Worm (Caenorhabditis elegans): ENCODE results near the gene eat-3.

DNA sequence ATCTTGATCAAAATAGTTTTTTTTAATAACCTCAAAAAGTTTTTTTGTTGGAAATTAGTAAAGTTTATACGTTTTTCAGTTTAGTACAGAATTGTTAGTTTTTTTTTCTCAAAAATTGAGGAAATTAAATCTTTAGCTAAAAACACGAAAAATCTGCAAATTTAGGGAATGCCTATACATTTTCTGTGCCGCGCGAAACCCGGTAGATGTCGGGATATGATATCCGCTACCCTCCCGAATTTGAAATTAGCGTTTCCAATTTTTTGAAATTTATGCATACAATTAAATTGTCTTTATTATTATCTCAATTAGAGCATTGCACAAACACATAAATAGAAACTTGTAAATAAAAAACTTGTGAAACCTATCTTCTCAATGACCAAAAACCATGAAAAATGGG lies 8.4 kb downstream of the eat-3 start:
- TF ChIP-seq ztf-23 (GFP tag; IDR thresholded peaks at IDR 0.05) (no peak), T22C8.4 (GFP tag; IDR thresholded peaks at IDR 0.05) (no peak), flt-1 (GFP tag; IDR thresholded peaks at IDR 0.05) (no peak), ztf-29 (GFP tag; IDR thresholded peaks at IDR 0.05) (no peak), tab-1 (GFP tag; IDR thresholded peaks at IDR 0.05) (no peak), cog-1 (tag; optimal IDR thresholded peaks at IDR 0.05) (no peak)

Measured in whole organism, midembryonic.